Worm (Caenorhabditis elegans): ENCODE data around the gene C29F7.1.

DNA sequence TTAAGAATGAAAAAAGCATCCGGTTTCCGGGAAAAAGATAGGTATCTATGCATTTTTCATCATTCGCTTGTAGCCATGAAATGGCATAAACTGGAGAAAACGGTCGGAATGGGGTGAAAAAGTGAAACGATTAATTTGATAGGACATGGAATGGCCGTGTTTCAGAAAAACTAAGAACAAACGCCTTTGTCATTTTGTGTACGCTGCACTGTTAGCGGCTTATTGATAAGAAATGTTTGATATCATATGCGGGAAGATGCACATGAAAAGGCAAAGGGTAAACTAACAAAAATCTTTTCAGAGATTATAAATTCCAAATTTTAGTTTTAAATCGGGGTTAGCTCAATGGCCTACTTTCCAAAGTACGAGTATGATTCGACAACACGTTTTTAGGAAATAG, 11.3 kb downstream of the C29F7.1 start:
- TF ChIP-seq ceh-16 (tag; optimal IDR thresholded peaks at IDR 0.05) (no peak), nhr-237 (tag; optimal IDR thresholded peaks at IDR 0.05) (no peak)

All from whole organism, L3 larva.